Worm (Caenorhabditis elegans): ENCODE measurements around the gene T11G6.5.

T11G6.5 gene

DNA sequence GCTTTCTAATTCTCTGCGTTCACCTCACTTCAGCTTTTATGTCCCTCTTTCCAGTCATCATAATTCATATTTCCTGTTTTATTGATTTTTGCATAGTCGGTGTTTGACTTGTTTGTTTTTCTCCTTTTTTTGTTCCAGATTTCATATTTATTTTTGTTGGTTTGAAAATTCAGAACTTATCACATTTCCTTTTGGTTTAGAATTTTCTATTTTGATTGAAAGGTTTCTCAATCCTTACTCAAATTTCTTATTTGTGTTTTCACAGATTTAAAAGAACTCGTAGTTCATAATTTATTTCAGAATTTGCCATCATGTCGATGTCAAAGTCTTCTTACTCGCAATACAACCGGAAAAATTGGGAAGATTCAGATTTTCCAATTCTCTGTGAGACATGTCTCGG lies 18.5 kb upstream of the T11G6.5 start, which contains the start of gene rbm-22:
rbm-22 (plus strand) TSS at position 301 of the 400 bp plus-strand sequence.
- TF ChIP-seq ces-1 (GFP tag; optimal IDR thresholded peaks at IDR 0.05), result no peak
- TF ChIP-seq nhr-28 (tag; optimal IDR thresholded peaks at IDR 0.05), result no peak
- no peak for TF ChIP-seq flh-1 (GFP tag; optimal IDR thresholded peaks at IDR 0.05)
- TF ChIP-seq elt-3 (tag; optimal IDR thresholded peaks at IDR 0.05), result no peak
- TF ChIP-seq ceh-39 (tag; optimal IDR thresholded peaks at IDR 0.05), result no peak
- TF ChIP-seq drap-1 (GFP tag; optimal IDR thresholded peaks at IDR 0.05), result no peak
- TF ChIP-seq ceh-43 (GFP tag; optimal IDR thresholded peaks at IDR 0.05), result no peak
- TF ChIP-seq hlh-1 (tag; optimal IDR thresholded peaks at IDR 0.05), result no peak
- TF ChIP-seq unc-39 (tag; optimal IDR thresholded peaks at IDR 0.05), result no peak
- TF ChIP-seq nhr-76 (tag; optimal IDR thresholded peaks at IDR 0.05), result no peak
- TF ChIP-seq mep-1 (tag; optimal IDR thresholded peaks at IDR 0.05), result no peak
- no peak for TF ChIP-seq nhr-237 (tag; optimal IDR thresholded peaks at IDR 0.05)
- no peak for TF ChIP-seq M03D4.4 (tag; optimal IDR thresholded peaks at IDR 0.05)
- TF ChIP-seq lin-32 (GFP tag; optimal IDR thresholded peaks at IDR 0.05), result no peak
- TF ChIP-seq ham-2 (GFP tag; optimal IDR thresholded peaks at IDR 0.05), result no peak
- no peak for TF ChIP-seq sptf-1 (tag; optimal IDR thresholded peaks at IDR 0.05)
- no peak for TF ChIP-seq nhr-2 (tag; optimal IDR thresholded peaks at IDR 0.05)
- TF ChIP-seq tbx-8 (GFP tag; optimal IDR thresholded peaks at IDR 0.05), result no peak
- TF ChIP-seq sem-2 (GFP tag; optimal IDR thresholded peaks at IDR 0.05), result no peak
- TF ChIP-seq unc-62 (GFP tag; optimal IDR thresholded peaks at IDR 0.05), result no peak

DNA sequence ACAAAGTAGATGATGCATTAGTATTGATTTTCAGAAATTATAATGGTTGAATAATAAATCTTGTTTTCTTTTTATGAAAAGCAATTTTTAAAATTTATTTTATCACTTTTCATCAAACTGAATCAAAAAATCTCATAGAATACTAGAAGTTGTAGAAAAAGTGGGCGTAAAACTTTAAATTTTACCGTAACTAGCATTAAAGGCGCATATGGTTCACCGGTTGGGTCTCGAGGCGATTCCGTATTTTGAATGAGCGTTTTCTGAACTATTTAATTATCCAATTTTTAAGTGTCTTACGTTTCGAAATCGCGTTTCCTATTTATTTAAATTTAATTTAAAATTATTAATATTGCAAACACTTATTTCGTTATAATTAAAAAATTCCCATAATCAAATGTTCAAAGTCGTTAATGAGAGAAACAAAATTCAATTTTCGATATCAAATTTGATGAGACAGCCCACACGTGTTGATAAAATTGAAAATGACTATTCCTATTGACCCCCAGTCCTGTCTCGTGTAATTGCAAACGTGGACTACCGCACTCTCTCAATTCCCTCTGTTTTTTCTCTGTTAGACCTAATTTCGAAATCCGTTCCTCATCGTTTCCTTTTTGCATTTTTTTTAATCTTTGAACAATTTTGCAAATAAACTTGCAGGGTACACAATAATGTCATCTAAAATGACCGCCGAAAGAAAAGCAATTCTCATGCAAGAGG lies 15.9 kb upstream of the T11G6.5 start, which contains the start of the genes T11G6.2 and hars-1:
T11G6.2 (minus strand) TSS at position 197 of the 717 bp plus-strand sequence.
hars-1 (plus strand) TSS at position 658 of the 717 bp plus-strand sequence.
- no peak for TF ChIP-seq ceh-83 (GFP tag; optimal IDR thresholded peaks at IDR 0.05)
- no peak for TF ChIP-seq nhr-2 (tag; optimal IDR thresholded peaks at IDR 0.05)
- no peak for TF ChIP-seq pha-4 (tag; optimal IDR thresholded peaks at IDR 0.05)

ce11 chrIV:10855946-10856345 lies 13.4 kb upstream of the T11G6.5 start:
- no peak for TF ChIP-seq flh-1 (GFP tag; optimal IDR thresholded peaks at IDR 0.05)

ce11 chrIV:10855049-10855448 lies 12.5 kb upstream of the T11G6.5 start, which contains the start of gene T11G6.3:
Gene T11G6.3, minus strand, starts transcription at chrIV:10855237.
- TF ChIP-seq elt-1 (tag; optimal IDR thresholded peaks at IDR 0.05; ENCODE audit: borderline replicate concordance, insufficient read depth) (no peak), elt-3 (tag; optimal IDR thresholded peaks at IDR 0.05) (no peak), ces-1 (GFP tag; optimal IDR thresholded peaks at IDR 0.05) (no peak), blmp-1 (tag; optimal IDR thresholded peaks at IDR 0.05) (no peak), sptf-1 (tag; optimal IDR thresholded peaks at IDR 0.05) (no peak), mep-1 (tag; optimal IDR thresholded peaks at IDR 0.05) (no peak), nhr-237 (tag; optimal IDR thresholded peaks at IDR 0.05) (no peak), ceh-83 (GFP tag; optimal IDR thresholded peaks at IDR 0.05) (no peak), M03D4.4 (tag; optimal IDR thresholded peaks at IDR 0.05) (no peak), nhr-28 (tag; optimal IDR thresholded peaks at IDR 0.05) (no peak), flh-1 (GFP tag; optimal IDR thresholded peaks at IDR 0.05) (no peak)

- TF ChIP-seq bed-3 (GFP tag; optimal IDR thresholded peaks at IDR 0.05) (no peak), mls-2 (tag; optimal IDR thresholded peaks at IDR 0.05) (no peak), cnd-1 (tag; optimal IDR thresholded peaks at IDR 0.05) (no peak), nhr-12 (tag; optimal IDR thresholded peaks at IDR 0.05) (no peak), mep-1 (tag; optimal IDR thresholded peaks at IDR 0.05) (no peak), lin-32 (GFP tag; optimal IDR thresholded peaks at IDR 0.05) (no peak), drap-1 (GFP tag; optimal IDR thresholded peaks at IDR 0.05) (no peak), sptf-1 (tag; optimal IDR thresholded peaks at IDR 0.05) (no peak), hlh-1 (tag; optimal IDR thresholded peaks at IDR 0.05) (no peak), ceh-43 (GFP tag; optimal IDR thresholded peaks at IDR 0.05) (no peak), zip-8 (tag; optimal IDR thresholded peaks at IDR 0.05) (no peak), unc-62 (GFP tag; optimal IDR thresholded peaks at IDR 0.05) (no peak), ceh-83 (GFP tag; optimal IDR thresholded peaks at IDR 0.05) (no peak), nhr-237 (tag; optimal IDR thresholded peaks at IDR 0.05) (no peak)
Measured at ce11 chrIV:10854042-10854441, 11.5 kb upstream of the T11G6.5 start.
